Worm (Caenorhabditis elegans): ENCODE measurements around the gene C28H8.7.

DNA sequence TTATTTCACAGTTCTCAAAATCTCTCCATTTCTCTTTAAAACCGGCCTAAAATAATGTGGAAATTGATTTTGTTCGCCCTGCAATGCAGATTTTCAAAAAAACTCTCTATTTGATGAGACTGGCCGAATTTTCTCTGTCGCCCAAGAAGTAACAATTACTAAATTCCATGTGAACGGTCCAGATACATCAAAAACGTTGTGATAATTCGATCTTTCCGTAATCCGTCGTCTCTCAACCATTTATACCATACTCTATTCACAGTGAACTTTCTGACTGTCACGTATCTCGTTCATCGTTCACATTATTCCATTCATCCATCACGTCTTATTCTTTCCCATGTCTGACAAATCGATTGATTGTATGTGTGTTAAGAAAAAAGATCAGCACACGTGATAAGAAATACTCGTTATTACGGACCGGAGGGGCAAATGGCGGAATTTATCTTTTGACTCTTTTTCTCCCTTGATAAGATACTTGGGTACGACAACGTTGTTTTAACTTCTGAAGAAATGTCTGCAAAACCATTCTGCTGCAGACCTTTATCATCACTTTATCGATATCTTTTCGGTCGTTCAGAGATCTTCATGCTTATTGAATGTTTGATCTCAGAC lies 34.4 kb upstream of the C28H8.7 start:
- TF ChIP-seq ama-1 (optimal IDR thresholded peaks at IDR 0.05) (no peak), ets-7 (tag; optimal IDR thresholded peaks at IDR 0.05) (no peak), aly-1 (tag; optimal IDR thresholded peaks at IDR 0.05) (no peak), ceh-13 (GFP tag; optimal IDR thresholded peaks at IDR 0.05) (no peak), B0310.2 (tag; optimal IDR thresholded peaks at IDR 0.05) (no peak), tra-4 (tag; optimal IDR thresholded peaks at IDR 0.05) (no peak), hmg-4 (GFP tag; optimal IDR thresholded peaks at IDR 0.05) (no peak), tbx-37 (GFP tag; conservative IDR thresholded peaks at IDR 0.05) (no peak), flt-1 (GFP tag; IDR thresholded peaks at IDR 0.05) (no peak), scrt-1 (GFP tag; IDR thresholded peaks at IDR 0.05) (no peak), hnd-1 (tag; optimal IDR thresholded peaks at IDR 0.05) (no peak), F13C5.2 (tag; optimal IDR thresholded peaks at IDR 0.05) (no peak), tbx-11 (GFP tag; IDR thresholded peaks at IDR 0.05) (no peak)

Data from whole organism, early embryonic.